Fruit fly (Drosophila melanogaster): Measurements from ENCODE around the gene Galphaf.

Galphaf gene

DNA sequence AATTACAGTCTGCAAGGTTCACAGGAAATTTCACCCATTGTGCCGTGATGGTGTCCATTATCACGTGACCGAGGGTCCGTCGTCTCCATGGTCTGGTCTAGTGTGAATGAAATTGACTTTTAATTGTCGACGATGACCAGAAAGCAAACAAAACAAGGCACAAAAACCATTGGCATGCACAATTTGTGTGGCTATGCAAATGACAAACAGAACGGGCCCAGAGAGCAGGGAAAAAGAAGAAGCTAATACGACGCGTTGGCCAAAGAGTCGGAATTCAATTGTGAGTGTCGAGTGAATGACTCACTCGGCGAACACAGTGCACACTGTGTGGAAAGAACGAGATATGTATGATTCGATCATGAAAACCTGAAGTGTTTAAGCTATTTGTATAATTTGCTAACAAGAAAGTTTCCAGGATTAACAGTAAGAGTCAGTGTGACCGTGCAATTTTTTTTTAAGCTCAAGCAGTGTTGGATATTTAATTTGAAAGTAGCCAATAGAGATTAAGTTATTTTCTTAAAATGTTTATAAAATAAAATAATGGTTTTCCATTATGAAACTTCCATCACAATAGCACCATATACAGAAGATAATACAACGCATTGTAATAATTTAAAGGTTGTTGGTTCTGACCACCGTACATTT, 32.0 kb downstream of the Galphaf start (continued):
- TF ChIP-seq gsb-n (tag; optimal IDR thresholded peaks at IDR 0.05), result peak; percentile 10
- peak; percentile 46 for TF ChIP-seq CG2712 (tag; optimal IDR thresholded peaks at IDR 0.05)
- no peak for TF ChIP-seq pros (GFP tag; optimal IDR thresholded peaks at IDR 0.05)
- TF ChIP-seq NfI (GFP tag; optimal IDR thresholded peaks at IDR 0.05), result peak; percentile 26
- no peak for TF ChIP-seq Dref (GFP tag; IDR thresholded peaks at IDR 0.05)
- TF ChIP-seq CG7987 (GFP tag; optimal IDR thresholded peaks at IDR 0.05), result no peak
- TF ChIP-seq CG9609 (GFP tag; optimal IDR thresholded peaks at IDR 0.05), result no peak
- TF ChIP-seq CG7372 (GFP tag; IDR thresholded peaks at IDR 0.05), result no peak
- TF ChIP-seq kay (GFP tag; optimal IDR thresholded peaks at IDR 0.05), result peak; percentile 76
- TF ChIP-seq kni (GFP tag; optimal IDR thresholded peaks at IDR 0.05), result no peak
- no peak for TF ChIP-seq danr (GFP tag; IDR thresholded peaks at IDR 0.05)
- TF ChIP-seq Atf-2 (GFP tag; optimal IDR thresholded peaks at IDR 0.05), result no peak
- no peak for TF ChIP-seq CG6689 (GFP tag; IDR thresholded peaks at IDR 0.05)
- no peak for TF ChIP-seq bab2 (GFP tag; optimal IDR thresholded peaks at IDR 0.05)
- peak; percentile 81 for TF ChIP-seq grau (tag; optimal IDR thresholded peaks at IDR 0.05)
- TF ChIP-seq CG32767 (GFP tag; IDR thresholded peaks at IDR 0.05), result no peak
- no peak for TF ChIP-seq stc (GFP tag; IDR thresholded peaks at IDR 0.05)
- TF ChIP-seq Scr (GFP tag; IDR thresholded peaks at IDR 0.05; ENCODE audit: partially characterized antibody), result no peak
- no peak for TF ChIP-seq repo (GFP tag; optimal IDR thresholded peaks at IDR 0.05)
- TF ChIP-seq CG10366 (GFP tag; IDR thresholded peaks at IDR 0.05), result peak; percentile 23; the same call in 1 of the 2 replicates
- TF ChIP-seq CG11247 (GFP tag; IDR thresholded peaks at IDR 0.05), result no peak
- TF ChIP-seq zfh1 (GFP tag; IDR thresholded peaks at IDR 0.05), result no peak
- TF ChIP-seq CG12299 (tag; optimal IDR thresholded peaks at IDR 0.05), result no peak
- no peak for TF ChIP-seq CG9797 (GFP tag; optimal IDR thresholded peaks at IDR 0.05)
- TF ChIP-seq croc (GFP tag; conservative IDR thresholded peaks at IDR 0.05), result peak; percentile 20; the same call in 1 of the 3 replicates
- TF ChIP-seq nmo (GFP tag; optimal IDR thresholded peaks at IDR 0.05), result peak; percentile 51
- no peak for TF ChIP-seq stwl (tag; optimal IDR thresholded peaks at IDR 0.05)
- peak; percentile 54 for TF ChIP-seq gem (tag; optimal IDR thresholded peaks at IDR 0.05)
- TF ChIP-seq bsh (GFP tag; optimal IDR thresholded peaks at IDR 0.05), result peak; percentile 21 to 43
- TF ChIP-seq CG12769 (tag; optimal IDR thresholded peaks at IDR 0.05), result no peak
- TF ChIP-seq HHEX (GFP tag; optimal IDR thresholded peaks at IDR 0.05), result no peak
- TF ChIP-seq CG11696 (GFP tag; IDR thresholded peaks at IDR 0.05), result no peak
- no peak for TF ChIP-seq CG2116 (GFP tag; optimal IDR thresholded peaks at IDR 0.05)
- no peak for TF ChIP-seq sisA (GFP tag; IDR thresholded peaks at IDR 0.05)
- no peak for TF ChIP-seq YL-1 (GFP tag; optimal IDR thresholded peaks at IDR 0.05)
- no peak for TF ChIP-seq CG13123 (GFP tag; optimal IDR thresholded peaks at IDR 0.05)
- no peak for TF ChIP-seq CG17186 (GFP tag; optimal IDR thresholded peaks at IDR 0.05)
- TF ChIP-seq CG9437 (GFP tag; optimal IDR thresholded peaks at IDR 0.05), result peak; percentile 15
- no peak for TF ChIP-seq CG8290 (GFP tag; optimal IDR thresholded peaks at IDR 0.05)
- no peak for TF ChIP-seq CG8290 (tag; optimal IDR thresholded peaks at IDR 0.05)
- TF ChIP-seq CG13296 (GFP tag; optimal IDR thresholded peaks at IDR 0.05), result no peak
- TF ChIP-seq CG10959 (GFP tag; IDR thresholded peaks at IDR 0.05), result no peak
- TF ChIP-seq CG7839 (tag; optimal IDR thresholded peaks at IDR 0.05), result peak; percentile 58
- TF ChIP-seq fru (optimal IDR thresholded peaks at IDR 0.05), result no peak
- peak; percentile 29 for TF ChIP-seq Hsf (GFP tag; optimal IDR thresholded peaks at IDR 0.05)

Measured in whole organism, embryonic.